Worm (Caenorhabditis elegans) whole organism, late embryonic: ENCODE measurements around the gene hhat-2.

Source experiments
- C38D4.7 ChIP-seq: fragments of 200-800 bp; sonication (Bioruptor generic); optimal IDR thresholded peaks from 2 replicates; lab custom pipeline; 2018; ENCODE audit warnings: mild to moderate bottlenecking, missing genetic modification characterization, moderate library complexity, missing compliant biosample characterization
- K02D7.2 ChIP-seq: sonication (generic microtip); optimal IDR thresholded peaks from 2 replicates; lab custom pipeline; 2017; ENCODE audit warnings: mild to moderate bottlenecking, missing genetic modification characterization, missing compliant biosample characterization
- Y22D7AL.16 ChIP-seq: sonication (generic microtip); optimal IDR thresholded peaks from 2 replicates; lab custom pipeline; 2016; ENCODE audit warnings: missing genetic modification characterization, missing compliant biosample characterization
- ama-1 ChIP-seq: fragments of 150-350 bp; optimal IDR thresholded peaks from 2 replicates; lab custom pipeline; 2014
- ceh-14 ChIP-seq: sonication (generic microtip); optimal IDR thresholded peaks from 2 replicates; lab custom pipeline; 2016; ENCODE audit warnings: missing genotype, missing genetic modification characterization, missing compliant biosample characterization
- ceh-19 ChIP-seq: fragments of 200-800 bp; sonication (Bioruptor generic); optimal IDR thresholded peaks from 2 replicates; lab custom pipeline; 2018; ENCODE audit warnings: mild to moderate bottlenecking, missing genetic modification characterization, missing compliant biosample characterization
- ceh-22 ChIP-seq: sonication (generic microtip); optimal IDR thresholded peaks from 2 replicates; lab custom pipeline; 2017; ENCODE audit warnings: missing biosample characterization, missing genetic modification characterization
- ceh-45 ChIP-seq: fragments of 200-800 bp; sonication (Bioruptor generic); IDR thresholded peaks from 2 replicates; pipeline ENCODE4 v1.3.6; 2022; ENCODE audit warnings: missing genetic modification reagents, missing genetic modification characterization, missing compliant biosample characterization
- ceh-6 ChIP-seq: fragments of 200-800 bp; sonication (Bioruptor generic); optimal IDR thresholded peaks from 2 replicates; lab custom pipeline; 2018; ENCODE audit warnings: mild to moderate bottlenecking, missing genetic modification characterization, missing compliant biosample characterization
- dmd-4 ChIP-seq: sonication (generic microtip); optimal IDR thresholded peaks from 2 replicates; lab custom pipeline; 2016; ENCODE audit warnings: borderline replicate concordance, missing genetic modification characterization, missing compliant biosample characterization
- dve-1 ChIP-seq: sonication (generic microtip); optimal IDR thresholded peaks from 2 replicates; lab custom pipeline; 2017; ENCODE audit warnings: antibody characterized with exemption, mild to moderate bottlenecking, missing genetic modification characterization, missing compliant biosample characterization
- elt-2 ChIP-seq: sonication (generic microtip); optimal IDR thresholded peaks from 2 replicates; lab custom pipeline; 2016; ENCODE audit warnings: missing genetic modification reagents, missing genetic modification characterization, missing compliant biosample characterization
- elt-4 ChIP-seq: sonication (generic microtip); optimal IDR thresholded peaks from 2 replicates; lab custom pipeline; 2016; ENCODE audit warnings: missing genetic modification characterization, missing compliant biosample characterization
- eyg-1 ChIP-seq: sonication (generic microtip); optimal IDR thresholded peaks from 2 replicates; lab custom pipeline; 2016; ENCODE audit warnings: missing genotype, missing genetic modification characterization, missing compliant biosample characterization
- fax-1 ChIP-seq: sonication (generic microtip); optimal IDR thresholded peaks from 2 replicates; lab custom pipeline; 2016; ENCODE audit warnings: missing genotype, missing genetic modification characterization, missing compliant biosample characterization
- hlh-13 ChIP-seq: fragments of 200-800 bp; sonication (Bioruptor generic); optimal IDR thresholded peaks from 2 replicates; lab custom pipeline; 2018; ENCODE audit warnings: mild to moderate bottlenecking, missing genetic modification characterization, missing compliant biosample characterization
- hlh-8 ChIP-seq: sonication (generic microtip); optimal IDR thresholded peaks from 2 replicates; lab custom pipeline; 2016; ENCODE audit warnings: missing genotype, missing genetic modification characterization, missing compliant biosample characterization
- lin-11 ChIP-seq: fragments of 200-800 bp; sonication (Bioruptor generic); optimal IDR thresholded peaks from 2 replicates; lab custom pipeline; 2018; ENCODE audit warnings: mild to moderate bottlenecking, missing genetic modification characterization, missing compliant biosample characterization
- madf-2 ChIP-seq: sonication (generic microtip); optimal IDR thresholded peaks from 2 replicates; lab custom pipeline; 2017; ENCODE audit warnings: missing genetic modification characterization, missing compliant biosample characterization
- mec-3 ChIP-seq: sonication (generic microtip); optimal IDR thresholded peaks from 2 replicates; lab custom pipeline; 2016; ENCODE audit warnings: borderline replicate concordance, missing genetic modification characterization, missing compliant biosample characterization
- nfya-1 ChIP-seq: sonication (generic microtip); optimal IDR thresholded peaks from 2 replicates; lab custom pipeline; 2017; ENCODE audit warnings: missing genetic modification characterization, mild to moderate bottlenecking, missing compliant biosample characterization, antibody characterized with exemption, moderate library complexity
- nhr-11 ChIP-seq: fragments of 150-350 bp; optimal IDR thresholded peaks from 2 replicates; lab custom pipeline; 2014; ENCODE audit warnings: missing biosample characterization, missing genetic modification characterization
- nhr-232 ChIP-seq: sonication (generic microtip); optimal IDR thresholded peaks from 2 replicates; lab custom pipeline; 2016; ENCODE audit warnings: missing genetic modification characterization, missing compliant biosample characterization
- pag-3 ChIP-seq: sonication (generic microtip); optimal IDR thresholded peaks from 2 replicates; lab custom pipeline; 2016; ENCODE audit warnings: missing compliant biosample characterization, missing genetic modification characterization, borderline replicate concordance
- pax-1 ChIP-seq: fragments of 150-350 bp; optimal IDR thresholded peaks from 2 replicates; lab custom pipeline; 2014; ENCODE audit warnings: missing biosample characterization, missing genetic modification characterization
- pha-2 ChIP-seq: sonication (generic microtip); optimal IDR thresholded peaks from 2 replicates; lab custom pipeline; 2017; ENCODE audit warnings: mild to moderate bottlenecking, missing genetic modification characterization, missing compliant biosample characterization
- pha-4 ChIP-seq: fragments of 150-350 bp; optimal IDR thresholded peaks from 2 replicates; lab custom pipeline; 2018; ENCODE audit warnings: missing biosample characterization, missing genetic modification reagents, missing genetic modification characterization
- pros-1 ChIP-seq: fragments of 150-350 bp; optimal IDR thresholded peaks from 2 replicates; lab custom pipeline; 2014; ENCODE audit warnings: missing biosample characterization, missing genetic modification reagents, missing genetic modification characterization
- sox-4 ChIP-seq: sonication (generic microtip); optimal IDR thresholded peaks from 2 replicates; lab custom pipeline; 2017; ENCODE audit warnings: mild to moderate bottlenecking, missing genetic modification characterization, inconsistent platforms, missing compliant biosample characterization
- syd-9 ChIP-seq: sonication (generic microtip); optimal IDR thresholded peaks from 2 replicates; lab custom pipeline; 2016; ENCODE audit warnings: mild to moderate bottlenecking, missing genetic modification characterization, moderate library complexity, missing compliant biosample characterization
- tbx-7 ChIP-seq: sonication (generic microtip); optimal IDR thresholded peaks from 2 replicates; lab custom pipeline; 2016; ENCODE audit warnings: missing genotype, missing genetic modification characterization, missing compliant biosample characterization
- ttx-3 ChIP-seq: sonication (generic microtip); optimal IDR thresholded peaks from 2 replicates; lab custom pipeline; 2016; ENCODE audit warnings: missing genetic modification reagents, missing genetic modification characterization, missing compliant biosample characterization
- unc-3 ChIP-seq, 2 experiments: fragments of 200-800 bp in 1 of 2; sonication (Bioruptor generic) in 1 of 2; sonication (generic microtip) in 1 of 2; conservative IDR thresholded peaks in 1 of 2; optimal IDR thresholded peaks in 1 of 2; 2 replicates each; pipeline versions ENCODE4 v1.3.6 to Lab custom; 2016 to 2022; ENCODE audit warnings: missing compliant biosample characterization in 2 of 2, missing genetic modification characterization in 2 of 2, missing genetic modification reagents in 1 of 2
- unc-42 ChIP-seq: sonication (generic microtip); optimal IDR thresholded peaks from 2 replicates; lab custom pipeline; 2016; ENCODE audit warnings: missing genotype, missing genetic modification characterization, missing compliant biosample characterization
- unc-55 ChIP-seq: sonication (generic microtip); optimal IDR thresholded peaks from 2 replicates; lab custom pipeline; 2017; ENCODE audit warnings: missing biosample characterization, missing genetic modification reagents, missing genetic modification characterization
- unc-86 ChIP-seq: sonication (generic microtip); optimal IDR thresholded peaks from 2 replicates; lab custom pipeline; 2016; ENCODE audit warnings: missing genetic modification characterization, missing compliant biosample characterization
- zip-5 ChIP-seq: sonication (generic microtip); optimal IDR thresholded peaks from 2 replicates; lab custom pipeline; 2016; ENCODE audit warnings: missing genetic modification characterization, missing compliant biosample characterization

The hhat-2 gene

ce11 chrIV:14792602-14793232 is 36.2 kb downstream of the hhat-2 start, which contains the start of gene gdi-1:
TSS of gene gdi-1 (minus strand) at chrIV:14792887.
- no peak for TF ChIP-seq ceh-14
- TF ChIP-seq ceh-6: no peak
- TF ChIP-seq hlh-8: no peak
- TF ChIP-seq tbx-7 (tag; lab: Kevin White, UChicago): no peak
- no peak for TF ChIP-seq ceh-22 (tag; lab: Kevin White, UChicago)
- no peak for TF ChIP-seq unc-42 (tag; lab: Kevin White, UChicago)
- no peak for TF ChIP-seq C38D4.7 (GFP tag; lab: Kevin White, UChicago)
- TF ChIP-seq, all 69 proteins: peak for 0

- TF ChIP-seq elt-4 (tag; lab: Kevin White, UChicago): no peak
- TF ChIP-seq pag-3 (tag; lab: Kevin White, UChicago): no peak
- peak; percentile 13 for TF ChIP-seq ama-1
- no peak for TF ChIP-seq unc-3 (GFP tag; conservative IDR thresholded peaks at IDR 0.05; lab: Robert Waterston, UW)
- TF ChIP-seq unc-3 (tag; optimal IDR thresholded peaks at IDR 0.05; lab: Kevin White, UChicago): no peak
Measured at ce11 chrIV:14790579-14790978, 38.3 kb downstream of the hhat-2 start.

ce11 chrIV:14786374-14787136 is 42.4 kb downstream of the hhat-2 start, which contains the start of gene melo-1:
TSS of gene melo-1 (plus strand) at chrIV:14787031.
- TF ChIP-seq pros-1: no peak
- TF ChIP-seq ttx-3 (tag; lab: Kevin White, UChicago): no peak
- no peak for TF ChIP-seq hlh-13 (GFP tag; lab: Kevin White, UChicago)
- TF ChIP-seq nfya-1 (tag; lab: Kevin White, UChicago): peak; percentile 60
- TF ChIP-seq ceh-19 (GFP tag; lab: Kevin White, UChicago): peak; percentile 11
- TF ChIP-seq dve-1 (tag; lab: Kevin White, UChicago): no peak
- no peak for TF ChIP-seq pax-1 (tag; lab: Kevin White, UChicago)
- TF ChIP-seq fax-1 (tag; lab: Kevin White, UChicago): no peak
- TF ChIP-seq unc-55 (GFP tag; lab: Kevin White, UChicago): peak; percentile 42
- no peak for TF ChIP-seq nhr-232 (tag; lab: Kevin White, UChicago)
- TF ChIP-seq syd-9: no peak
- TF ChIP-seq unc-42 (tag; lab: Kevin White, UChicago): peak; percentile 51
- no peak for TF ChIP-seq elt-2
- no peak for TF ChIP-seq K02D7.2 (tag; lab: Kevin White, UChicago)
- no peak for TF ChIP-seq pha-2
- TF ChIP-seq eyg-1: no peak
- TF ChIP-seq hlh-8: no peak

DNA sequence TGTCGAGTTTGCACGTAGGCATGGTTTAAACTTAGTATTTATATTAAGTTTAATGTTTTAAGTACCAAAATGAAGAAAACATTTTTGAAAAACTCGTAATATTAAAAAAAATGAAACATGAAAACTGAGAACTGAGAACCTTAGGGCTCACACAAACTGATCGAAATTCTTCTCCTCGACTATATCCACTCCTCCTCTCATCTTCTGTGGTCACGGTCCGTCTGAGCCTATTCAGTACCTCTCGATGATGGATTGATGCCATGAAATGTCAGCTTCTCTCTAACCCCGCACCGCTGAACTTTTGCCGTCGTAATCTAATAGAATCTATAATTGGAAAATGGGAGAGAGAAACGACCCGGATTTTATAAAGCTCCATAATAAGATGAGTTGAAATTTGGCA is 44.4 kb downstream of the hhat-2 start, which contains the start of gene nlp-56:
nlp-56 (minus strand) TSS at position 257 of the 400 bp plus-strand sequence.
- TF ChIP-seq ceh-45 (no peak), Y22D7AL.16 (tag; lab: Kevin White, UChicago) (no peak), unc-3 (GFP tag; conservative IDR thresholded peaks at IDR 0.05; lab: Robert Waterston, UW) (no peak), unc-3 (tag; optimal IDR thresholded peaks at IDR 0.05; lab: Kevin White, UChicago) (no peak), ceh-6 (no peak), nhr-11 (tag; lab: Kevin White, UChicago) (no peak), C38D4.7 (GFP tag; lab: Kevin White, UChicago) (no peak), unc-86 (tag; lab: Kevin White, UChicago) (no peak), ttx-3 (tag; lab: Kevin White, UChicago) (no peak), pros-1 (no peak), pha-4 (tag; lab: Kevin White, UChicago) (no peak), madf-2 (no peak), mec-3 (no peak), dmd-4 (tag; lab: Kevin White, UChicago) (no peak), sox-4 (tag; lab: Kevin White, UChicago) (no peak), elt-2 (no peak), zip-5 (tag; lab: Kevin White, UChicago) (no peak), dve-1 (tag; lab: Kevin White, UChicago) (no peak), lin-11 (no peak)
